Worm (Caenorhabditis elegans): ENCODE data around the gene C10A4.7.

DNA sequence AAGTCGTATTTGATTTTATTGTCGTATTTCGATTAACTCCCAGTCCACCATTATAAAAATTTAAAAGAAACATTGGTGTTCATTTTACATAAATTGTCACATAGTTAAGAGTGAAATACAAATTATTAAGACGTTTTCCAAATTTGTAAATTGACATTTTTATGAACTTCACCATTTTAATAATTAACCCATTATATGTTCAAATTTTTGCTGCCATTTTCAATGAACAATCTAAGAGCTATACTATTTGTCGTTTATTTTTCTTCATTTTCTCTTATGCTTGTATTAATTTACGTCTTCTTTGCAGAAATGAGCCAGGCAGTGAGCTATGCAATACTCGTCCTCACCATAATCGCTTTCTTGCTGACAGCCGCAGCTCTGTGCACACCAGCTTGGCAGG, 15.8 kb upstream of the C10A4.7 start, which contains the start of gene clc-2:
- TF ChIP-seq skn-1 (tag; optimal IDR thresholded peaks at IDR 0.05) = no peak
- no peak for TF ChIP-seq nfya-1 (tag; optimal IDR thresholded peaks at IDR 0.05; ENCODE audit: insufficient read depth)
- TF ChIP-seq egl-27 (tag; optimal IDR thresholded peaks at IDR 0.05) = no peak
- TF ChIP-seq pha-4 (tag; optimal IDR thresholded peaks at IDR 0.05) = no peak
- no peak for TF ChIP-seq ztf-11 (tag; optimal IDR thresholded peaks at IDR 0.05)
- no peak for TF ChIP-seq elt-2 (tag; optimal IDR thresholded peaks at IDR 0.05)
- TF ChIP-seq mdl-1 (tag; optimal IDR thresholded peaks at IDR 0.05) = no peak
- no peak for TF ChIP-seq nhr-77 (tag; optimal IDR thresholded peaks at IDR 0.05)
- no peak for TF ChIP-seq ama-1 (optimal IDR thresholded peaks at IDR 0.05)

All from whole organism, L3 larva.